Worm (Caenorhabditis elegans): ENCODE data around the gene glc-4.

glc-4 gene

DNA sequence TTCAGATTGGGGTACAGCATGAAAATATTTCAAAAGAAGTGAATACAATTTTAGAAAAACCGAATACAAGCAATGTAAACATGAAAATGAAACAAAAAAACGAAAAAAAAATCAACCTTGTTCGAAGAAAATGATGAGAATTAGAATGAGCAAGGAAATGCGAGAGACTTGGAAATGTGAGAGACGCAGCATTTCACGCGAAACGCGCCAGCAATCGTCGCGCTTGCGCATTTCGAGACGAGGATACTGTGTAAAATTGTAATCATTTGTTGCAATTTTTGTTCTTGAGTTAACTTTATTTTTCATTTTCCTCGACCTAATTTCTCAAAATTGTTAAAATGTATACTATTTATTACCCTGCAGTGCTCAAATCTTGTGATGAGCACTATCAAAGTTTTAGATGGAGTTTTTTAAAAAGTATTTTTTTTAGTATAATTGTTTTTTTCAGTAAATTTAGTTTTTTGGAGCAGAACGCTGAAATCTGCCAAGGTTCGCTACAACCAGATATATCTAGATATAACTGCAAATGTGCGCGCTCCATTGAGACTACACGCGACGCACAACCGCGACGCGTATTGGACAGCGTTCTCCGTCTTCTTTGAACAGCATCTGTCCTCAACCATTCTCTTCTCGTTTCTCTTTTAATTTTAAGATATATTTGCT lies 22.6 kb downstream of the glc-4 start, which contains the start of gene fust-1 (continued):
- TF ChIP-seq ztf-6 (GFP tag; IDR thresholded peaks at IDR 0.05) (peak; percentile 77; the same call in 1 of the 2 replicates), egrh-3 (GFP tag; IDR thresholded peaks at IDR 0.05) (no peak; the same call in 1 of the 2 replicates), unc-130 (GFP tag; optimal IDR thresholded peaks at IDR 0.05) (peak; percentile 68), ztf-22 (GFP tag; optimal IDR thresholded peaks at IDR 0.05) (peak; percentile 73)

- TF ChIP-seq hmg-20 (GFP tag; IDR thresholded peaks at IDR 0.05) (no peak), zfh-2 (GFP tag; conservative IDR thresholded peaks at IDR 0.05) (no peak), ceh-40 (GFP tag; IDR thresholded peaks at IDR 0.05) (no peak), tlf-1 (GFP tag; optimal IDR thresholded peaks at IDR 0.05) (no peak), ceh-91 (GFP tag; IDR thresholded peaks at IDR 0.05) (no peak), let-607 (tag; optimal IDR thresholded peaks at IDR 0.05) (no peak), Y67H2A.10 (GFP tag; conservative IDR thresholded peaks at IDR 0.05) (no peak), hlh-26 (GFP tag; conservative IDR thresholded peaks at IDR 0.05) (no peak), lsy-27 (tag; optimal IDR thresholded peaks at IDR 0.05; ENCODE audit: borderline replicate concordance, insufficient read depth) (no peak)
Measured at ce11 chrII:7148099-7148498, 26.6 kb downstream of the glc-4 start, which contains the start of gene T07F8.1. Gene T07F8.1, plus strand, starts transcription at chrII:7148399.

ce11 chrII:7147550-7147949 lies 27.2 kb downstream of the glc-4 start:
- TF ChIP-seq ceh-91 (GFP tag; IDR thresholded peaks at IDR 0.05), result peak; percentile 78
- TF ChIP-seq ZK185.1 (tag; optimal IDR thresholded peaks at IDR 0.05; ENCODE audit: poor library complexity, severe bottlenecking), result peak; percentile 35
- TF ChIP-seq atf-7 (tag; optimal IDR thresholded peaks at IDR 0.05), result no peak
- TF ChIP-seq egl-18 (GFP tag; IDR thresholded peaks at IDR 0.05), result no peak
- peak; percentile 60 for TF ChIP-seq D2030.7 (GFP tag; IDR thresholded peaks at IDR 0.05)
- no peak for TF ChIP-seq mes-4 (tag; optimal IDR thresholded peaks at IDR 0.05)
- peak; percentile 51 for TF ChIP-seq xnd-1 (tag; optimal IDR thresholded peaks at IDR 0.05)
- TF ChIP-seq attf-3 (GFP tag; conservative IDR thresholded peaks at IDR 0.05), result peak; percentile 31; the same call in 1 of the 2 replicates
- TF ChIP-seq repo-1 (tag; optimal IDR thresholded peaks at IDR 0.05), result no peak
- peak; percentile 46 for TF ChIP-seq hrde-1 (tag; optimal IDR thresholded peaks at IDR 0.05; ENCODE audit: borderline replicate concordance)
- no peak for TF ChIP-seq somi-1 (GFP tag; optimal IDR thresholded peaks at IDR 0.05)
- no peak for TF ChIP-seq B0261.1 (tag; optimal IDR thresholded peaks at IDR 0.05)
- peak; percentile 65 for TF ChIP-seq snpc-1.1 (tag; optimal IDR thresholded peaks at IDR 0.05; ENCODE audit: insufficient read depth)
- TF ChIP-seq lin-40 (tag; optimal IDR thresholded peaks at IDR 0.05), result peak; percentile 27
- no peak for TF ChIP-seq Y67H2A.10 (GFP tag; conservative IDR thresholded peaks at IDR 0.05)
- no peak for TF ChIP-seq Y53F4B.3 (GFP tag; IDR thresholded peaks at IDR 0.05)
- no peak for TF ChIP-seq let-607 (tag; optimal IDR thresholded peaks at IDR 0.05)
- peak; percentile 91 for TF ChIP-seq ztf-18 (tag; optimal IDR thresholded peaks at IDR 0.05)
- TF ChIP-seq madf-8 (GFP tag; conservative IDR thresholded peaks at IDR 0.05), result peak; percentile 70
- peak; percentile 18 for TF ChIP-seq snpc-4 (GFP tag; optimal IDR thresholded peaks at IDR 0.05)
- peak in 2 of 4 experiments; percentile 28 to 32 for TF ChIP-seq snpc-4 (tag; optimal IDR thresholded peaks at IDR 0.05)
- TF ChIP-seq F52B5.7 (tag; optimal IDR thresholded peaks at IDR 0.05), result no peak
- TF ChIP-seq lsl-1 (GFP tag; optimal IDR thresholded peaks at IDR 0.05), result peak; percentile 84
- TF ChIP-seq snpc-3.4 (tag; optimal IDR thresholded peaks at IDR 0.05), result peak; percentile 78
- TF ChIP-seq F23B12.7 (tag; optimal IDR thresholded peaks at IDR 0.05; ENCODE audit: insufficient read depth), result peak; percentile 34
- peak; percentile 70 for TF ChIP-seq F49E8.2 (tag; optimal IDR thresholded peaks at IDR 0.05; ENCODE audit: insufficient read depth)
- TF ChIP-seq mcd-1 (GFP tag; IDR thresholded peaks at IDR 0.05), result peak; percentile 88; the same call in 1 of the 2 replicates
- no peak for TF ChIP-seq ztf-3 (GFP tag; optimal IDR thresholded peaks at IDR 0.05)
- no peak for TF ChIP-seq ccch-3 (GFP tag; optimal IDR thresholded peaks at IDR 0.05)
- peak; percentile 55; the same call in 1 of the 2 replicates for TF ChIP-seq ceh-100 (GFP tag; IDR thresholded peaks at IDR 0.05)
- TF ChIP-seq tbx-9 (tag; optimal IDR thresholded peaks at IDR 0.05; ENCODE audit: borderline replicate concordance), result no peak
- peak; percentile 55 for TF ChIP-seq tlf-1 (GFP tag; optimal IDR thresholded peaks at IDR 0.05)
- TF ChIP-seq ekl-4 (GFP tag; IDR thresholded peaks at IDR 0.05), result 0 out of 2 replicates have a peak, but pooled peaks have one; percentile 17

Measured in whole organism, young adult.